Worm (Caenorhabditis elegans): Measurements from ENCODE around the gene nlp-101.

The nlp-101 gene

DNA sequence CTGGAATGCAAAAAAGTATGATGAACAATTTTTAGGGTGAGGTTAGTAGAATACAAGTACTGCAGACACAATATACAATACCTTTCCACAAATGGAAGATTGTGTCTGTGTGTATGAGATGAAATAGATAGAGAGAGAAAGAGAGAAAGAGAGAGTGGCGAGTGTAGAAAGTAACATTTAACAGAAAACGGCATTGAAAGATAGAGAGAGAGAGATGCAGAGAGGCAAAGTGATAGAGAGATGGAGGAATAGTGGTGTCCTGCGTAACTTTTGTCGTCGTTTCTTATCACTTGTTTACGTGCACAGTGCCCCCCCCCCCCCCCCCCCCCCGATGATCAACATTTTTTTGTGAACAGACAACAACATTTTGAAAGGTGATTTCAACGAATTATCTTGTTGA is 23.9 kb upstream of the nlp-101 start:
- TF ChIP-seq zim-3 (tag; optimal IDR thresholded peaks at IDR 0.05) (no peak), hmg-1.2 (GFP tag; IDR thresholded peaks at IDR 0.05) (peak; percentile 57; the same call in 1 of the 2 replicates), somi-1 (GFP tag; optimal IDR thresholded peaks at IDR 0.05) (peak; percentile 19), lsy-27 (tag; optimal IDR thresholded peaks at IDR 0.05; ENCODE audit: borderline replicate concordance, insufficient read depth) (no peak), cebp-2 (GFP tag; IDR thresholded peaks at IDR 0.05) (no peak), egrh-3 (GFP tag; IDR thresholded peaks at IDR 0.05) (peak; percentile 74), let-526 (GFP tag; IDR thresholded peaks at IDR 0.05) (0 out of 2 replicates have a peak, but pooled peaks have one; percentile 38), nhr-80 (tag; optimal IDR thresholded peaks at IDR 0.05) (peak; percentile 16), hsf-1 (GFP tag; IDR thresholded peaks at IDR 0.05) (no peak), dox-1 (GFP tag; IDR thresholded peaks at IDR 0.05) (peak; percentile 55), zfh-2 (GFP tag; conservative IDR thresholded peaks at IDR 0.05) (peak; percentile 56), egl-18 (GFP tag; IDR thresholded peaks at IDR 0.05) (no peak), nfya-1 (tag; optimal IDR thresholded peaks at IDR 0.05; ENCODE audit: borderline replicate concordance, insufficient read depth) (no peak), ztf-6 (GFP tag; IDR thresholded peaks at IDR 0.05) (no peak), F57A8.1 (GFP tag; optimal IDR thresholded peaks at IDR 0.05) (no peak), him-1 (tag; optimal IDR thresholded peaks at IDR 0.05) (no peak), ceh-79 (tag; optimal IDR thresholded peaks at IDR 0.05) (no peak)

DNA sequence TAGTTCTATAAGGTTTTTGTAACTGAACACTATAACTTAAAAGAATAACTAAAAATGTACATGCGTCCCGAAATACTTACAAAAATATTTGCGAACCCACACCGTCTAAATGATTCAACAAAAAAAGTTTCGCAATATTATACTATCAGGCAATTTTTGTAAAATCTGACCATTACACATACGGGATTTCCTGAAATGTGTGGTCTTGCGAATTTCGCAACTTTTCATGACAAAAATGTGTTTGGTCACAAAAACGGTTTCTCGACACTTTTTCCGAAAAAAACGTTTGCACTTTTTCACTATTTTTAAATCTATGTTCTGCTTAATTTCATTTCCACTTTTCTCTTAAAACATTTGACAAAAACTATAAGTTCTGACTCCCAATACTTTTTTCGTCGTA is 23.5 kb upstream of the nlp-101 start:
- no peak for TF ChIP-seq bed-1 (GFP tag; IDR thresholded peaks at IDR 0.05)
- no peak for TF ChIP-seq tbx-9 (tag; optimal IDR thresholded peaks at IDR 0.05; ENCODE audit: borderline replicate concordance)
- TF ChIP-seq hmg-1.2 (GFP tag; IDR thresholded peaks at IDR 0.05): no peak
- no peak for TF ChIP-seq nfyb-1 (GFP tag; IDR thresholded peaks at IDR 0.05)
- no peak for TF ChIP-seq mel-28 (tag; optimal IDR thresholded peaks at IDR 0.05; ENCODE audit: borderline replicate concordance)
- TF ChIP-seq snpc-1.3 (tag; optimal IDR thresholded peaks at IDR 0.05; ENCODE audit: insufficient read depth): no peak
- TF ChIP-seq repo-1 (tag; optimal IDR thresholded peaks at IDR 0.05): no peak
- peak; percentile 31; the same call in 1 of the 2 replicates for TF ChIP-seq cebp-1 (GFP tag; IDR thresholded peaks at IDR 0.05)
- TF ChIP-seq cebp-1 (tag; optimal IDR thresholded peaks at IDR 0.05): peak; percentile 83

DNA sequence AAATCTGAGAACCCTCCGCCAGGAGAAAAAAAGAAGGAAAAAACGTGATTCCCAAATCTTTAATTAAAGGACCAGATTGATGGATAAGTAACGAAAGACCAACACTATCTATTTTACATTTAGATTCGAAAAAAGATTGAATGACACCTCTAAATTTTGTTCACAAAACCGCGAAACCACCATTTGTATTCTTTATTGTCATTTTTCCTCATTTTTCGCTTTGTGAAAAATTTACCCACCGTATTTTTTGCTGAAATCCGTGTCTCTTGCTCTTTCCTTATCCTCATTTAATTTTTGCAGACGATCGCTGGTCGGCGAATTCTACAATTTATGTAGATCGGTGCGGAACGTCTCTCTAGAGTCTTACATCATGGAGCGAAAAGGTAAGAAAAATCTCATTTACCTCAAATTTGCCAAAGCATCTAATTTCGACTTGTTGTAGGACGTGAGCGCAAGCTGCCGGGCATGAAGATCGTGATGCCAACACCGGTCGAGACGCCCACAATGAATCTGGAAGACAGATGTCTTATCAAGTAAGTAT is 22.2 kb upstream of the nlp-101 start, which contains the start of the genes sek-1 and R03G5.6:
TSS of gene sek-1 (plus strand) at position 301 of the 541 bp plus-strand sequence.
TSS of gene R03G5.6 (minus strand) at position 491 of the 541 bp plus-strand sequence.
- no peak for TF ChIP-seq Y53G8AR.9 (GFP tag; conservative IDR thresholded peaks at IDR 0.05)
- no peak for TF ChIP-seq bed-1 (GFP tag; IDR thresholded peaks at IDR 0.05)
- no peak for TF ChIP-seq dox-1 (GFP tag; IDR thresholded peaks at IDR 0.05)

DNA sequence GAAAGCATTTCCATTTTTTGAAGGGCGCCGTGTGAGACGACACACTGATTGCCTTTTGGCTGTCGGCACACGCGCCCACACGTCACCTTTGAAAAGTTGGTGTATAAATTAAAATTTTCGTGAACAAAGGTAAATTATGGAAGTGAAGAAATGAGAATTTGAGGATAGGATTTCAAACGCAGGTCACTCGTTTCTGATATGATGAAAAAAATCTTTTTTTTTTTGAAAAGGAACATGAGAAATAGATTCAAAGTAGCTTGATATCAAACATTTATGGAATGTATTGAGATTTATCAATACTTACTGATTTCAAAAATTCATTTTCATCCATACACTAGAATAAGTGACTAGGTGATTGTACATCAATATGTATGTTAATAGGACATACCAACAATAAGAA is 21.1 kb upstream of the nlp-101 start:
- TF ChIP-seq him-1 (tag; optimal IDR thresholded peaks at IDR 0.05): no peak
- TF ChIP-seq ekl-4 (GFP tag; IDR thresholded peaks at IDR 0.05): no peak
- TF ChIP-seq lsy-27 (tag; optimal IDR thresholded peaks at IDR 0.05; ENCODE audit: borderline replicate concordance, insufficient read depth): no peak
- TF ChIP-seq nfya-2 (GFP tag; IDR thresholded peaks at IDR 0.05): no peak
- TF ChIP-seq dpl-1 (GFP tag; optimal IDR thresholded peaks at IDR 0.05): no peak
- no peak for TF ChIP-seq B0035.1 (tag; optimal IDR thresholded peaks at IDR 0.05)
- TF ChIP-seq egrh-3 (GFP tag; IDR thresholded peaks at IDR 0.05): no peak
- TF ChIP-seq madf-3 (GFP tag; IDR thresholded peaks at IDR 0.05): no peak
- no peak for TF ChIP-seq hmg-1.2 (GFP tag; IDR thresholded peaks at IDR 0.05)
- TF ChIP-seq C06A6.2 (GFP tag; conservative IDR thresholded peaks at IDR 0.05): no peak
- TF ChIP-seq snpc-4 (GFP tag; optimal IDR thresholded peaks at IDR 0.05): no peak
- no peak for TF ChIP-seq snpc-4 (tag; optimal IDR thresholded peaks at IDR 0.05)
- TF ChIP-seq unc-62 (GFP tag; optimal IDR thresholded peaks at IDR 0.05): no peak
- no peak for TF ChIP-seq nhr-80 (tag; optimal IDR thresholded peaks at IDR 0.05)
- no peak for TF ChIP-seq attf-6 (GFP tag; IDR thresholded peaks at IDR 0.05)
- no peak for TF ChIP-seq somi-1 (GFP tag; optimal IDR thresholded peaks at IDR 0.05)
- TF ChIP-seq ceh-58 (GFP tag; IDR thresholded peaks at IDR 0.05): no peak
